Fruit fly (Drosophila melanogaster) Kc167 (cell line): ENCODE results near the gene Fkbp39.

Experiments used
- Sin3A ChIP-seq: fragments of >200 bp; optimal IDR thresholded peaks from 2 replicates; lab custom pipeline; 2018; ENCODE audit warnings: missing external identifiers
- insv ChIP-seq: fragments of >200 bp; optimal IDR thresholded peaks from 3 replicates; lab custom pipeline; 2018; ENCODE audit warnings: missing external identifiers

DNA sequence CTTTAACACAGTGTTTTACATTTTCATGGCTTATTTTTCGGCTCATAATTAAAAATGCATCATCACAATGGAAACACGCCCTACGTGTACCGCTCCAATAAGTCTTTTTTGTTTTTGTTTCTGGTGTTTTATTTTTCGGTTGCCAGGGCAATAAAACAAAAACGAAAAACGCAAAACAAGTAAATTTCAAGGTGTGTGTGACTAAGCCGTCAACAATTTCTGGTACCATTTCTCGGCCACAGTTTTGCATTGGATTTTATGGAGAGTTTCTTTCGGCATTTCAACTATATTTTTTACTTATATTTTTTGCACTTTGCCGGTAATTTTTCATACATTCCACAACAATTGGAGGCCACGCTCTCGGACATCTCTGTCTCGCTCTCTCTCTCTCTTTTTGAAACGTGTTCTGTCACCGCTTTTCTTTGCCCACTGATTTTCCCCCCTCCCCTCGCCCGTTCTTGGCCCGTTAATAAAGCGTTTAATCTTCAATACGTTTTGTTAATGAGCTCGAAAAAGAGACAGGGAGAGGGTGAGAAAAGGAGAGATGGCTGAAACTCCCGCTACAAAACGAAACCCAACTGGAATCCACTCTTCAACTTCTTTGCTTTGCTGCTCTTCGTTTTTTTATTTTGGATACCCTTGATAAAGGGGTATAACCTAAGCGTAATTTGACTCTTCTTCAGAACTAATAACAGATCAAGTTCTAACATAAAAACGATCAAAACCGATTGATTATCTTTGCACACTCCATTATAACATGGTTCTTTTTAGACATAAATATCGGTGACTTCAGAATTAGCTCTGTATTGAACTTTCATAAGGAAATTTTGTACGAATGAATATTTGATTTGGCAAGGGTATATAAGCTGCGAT is 39.7 kb downstream of the Fkbp39 start:
- no peak for TF ChIP-seq insv (lab: Kevin White, UChicago)
- TF ChIP-seq Sin3A: no peak
